Worm (Caenorhabditis elegans) whole organism, L3 larva: ENCODE results near the gene R13A1.10.
A peak's percentile ranks its signal among the peaks of the same experiment; 100 is the strongest.
"Not testable (repeated sequence)": the region's sequence is repeated elsewhere in the genome, so short reads cannot be mapped to it uniquely, and the experiment has no call there.

Experiments
- aly-2 ChIP-seq: fragments of 150-350 bp; optimal IDR thresholded peaks from 2 replicates; lab custom pipeline; 2014; ENCODE audit warnings: missing biosample characterization, missing genetic modification characterization
- ama-1 ChIP-seq: fragments of 150-350 bp; optimal IDR thresholded peaks from 2 replicates; lab custom pipeline; 2018
- ceh-16 ChIP-seq: sonication (generic microtip); optimal IDR thresholded peaks from 2 replicates; lab custom pipeline; 2017; ENCODE audit warnings: missing biosample characterization, missing genetic modification characterization
- ceh-28 ChIP-seq: fragments of 150-350 bp; optimal IDR thresholded peaks from 2 replicates; lab custom pipeline; 2014; ENCODE audit warnings: missing biosample characterization, missing genetic modification reagents, missing genetic modification characterization
- ceh-9 ChIP-seq: sonication (generic microtip); optimal IDR thresholded peaks from 2 replicates; lab custom pipeline; 2018; ENCODE audit warnings: missing biosample characterization, missing genetic modification characterization
- egl-27 ChIP-seq: sonication (generic microtip); optimal IDR thresholded peaks from 4 replicates; lab custom pipeline; 2017; ENCODE audit warnings: missing biosample characterization, missing genetic modification reagents, missing genetic modification characterization
- egl-5 ChIP-seq: fragments of 150-350 bp; optimal IDR thresholded peaks from 2 replicates; lab custom pipeline; 2017; ENCODE audit warnings: missing biosample characterization, missing genetic modification reagents, missing genetic modification characterization, inconsistent platforms
- fkh-2 ChIP-seq: fragments of 150-350 bp; optimal IDR thresholded peaks from 2 replicates; lab custom pipeline; 2014; ENCODE audit warnings: missing biosample characterization, missing genetic modification reagents, missing genetic modification characterization
- lin-15B ChIP-seq: fragments of 150-350 bp; optimal IDR thresholded peaks from 2 replicates; lab custom pipeline; 2014; ENCODE audit warnings: missing biosample characterization, missing genetic modification characterization
- mml-1 ChIP-seq: fragments of 150-350 bp; sonication (generic microtip); optimal IDR thresholded peaks from 3 replicates; lab custom pipeline; 2014; ENCODE audit warnings: missing biosample characterization, missing genetic modification characterization
- nfya-1 ChIP-seq: sonication (generic microtip); optimal IDR thresholded peaks from 2 replicates; lab custom pipeline; 2017; ENCODE audit warnings: missing genetic modification characterization, mild to moderate bottlenecking, missing compliant biosample characterization, antibody characterized with exemption, moderate library complexity; ENCODE audit not compliant: insufficient read depth
- nhr-11 ChIP-seq: fragments of 150-350 bp; optimal IDR thresholded peaks from 2 replicates; lab custom pipeline; 2014; ENCODE audit warnings: missing biosample characterization, missing genetic modification characterization
- nhr-12 ChIP-seq: fragments of 150-350 bp; optimal IDR thresholded peaks from 2 replicates; lab custom pipeline; 2014; ENCODE audit warnings: missing biosample characterization, missing genetic modification characterization
- nhr-237 ChIP-seq: fragments of 150-350 bp; optimal IDR thresholded peaks from 2 replicates; lab custom pipeline; 2014; ENCODE audit warnings: missing biosample characterization, missing genetic modification characterization
- nhr-28 ChIP-seq: fragments of 150-350 bp; optimal IDR thresholded peaks from 2 replicates; lab custom pipeline; 2014; ENCODE audit warnings: missing biosample characterization, missing genetic modification characterization
- nhr-43 ChIP-seq: sonication (generic microtip); optimal IDR thresholded peaks from 2 replicates; lab custom pipeline; 2016; ENCODE audit warnings: mild to moderate bottlenecking, missing genetic modification characterization, missing compliant biosample characterization; ENCODE audit not compliant: poor library complexity, severe bottlenecking
- nhr-67 ChIP-seq: fragments of 150-350 bp; optimal IDR thresholded peaks from 2 replicates; lab custom pipeline; 2014; ENCODE audit warnings: missing biosample characterization, missing genetic modification characterization
- nhr-76 ChIP-seq: fragments of 150-350 bp; sonication (generic microtip); optimal IDR thresholded peaks from 5 replicates; lab custom pipeline; 2014; ENCODE audit warnings: missing biosample characterization, missing genetic modification characterization
- nhr-77 ChIP-seq: fragments of 150-350 bp; optimal IDR thresholded peaks from 2 replicates; lab custom pipeline; 2014; ENCODE audit warnings: missing biosample characterization, missing genetic modification characterization
- pqm-1 ChIP-seq: fragments of 150-350 bp; optimal IDR thresholded peaks from 2 replicates; lab custom pipeline; 2017; ENCODE audit warnings: missing biosample characterization, missing genetic modification characterization, inconsistent platforms
- sea-2 ChIP-seq: fragments of 150-350 bp; sonication (generic microtip); optimal IDR thresholded peaks from 4 replicates; lab custom pipeline; 2014; ENCODE audit warnings: missing biosample characterization, missing genetic modification reagents, missing genetic modification characterization
- skn-1 ChIP-seq: fragments of 150-350 bp; optimal IDR thresholded peaks from 2 replicates; lab custom pipeline; 2014; ENCODE audit warnings: missing biosample characterization, missing genetic modification characterization
- snpc-4 ChIP-seq: fragments of 150-350 bp; optimal IDR thresholded peaks from 2 replicates; lab custom pipeline; 2014; ENCODE audit warnings: missing biosample characterization, missing genetic modification characterization
- unc-39 ChIP-seq: sonication (generic microtip); optimal IDR thresholded peaks from 4 replicates; lab custom pipeline; 2017; ENCODE audit warnings: missing biosample characterization, missing genetic modification characterization
- zag-1 ChIP-seq: fragments of 150-350 bp; optimal IDR thresholded peaks from 2 replicates; lab custom pipeline; 2014; ENCODE audit warnings: missing biosample characterization, missing genetic modification characterization
- ztf-11 ChIP-seq: fragments of 150-350 bp; optimal IDR thresholded peaks from 2 replicates; lab custom pipeline; 2014; ENCODE audit warnings: missing biosample characterization, missing genetic modification characterization

The R13A1.10 gene

ce11 chrIV:7254690-7255089 is 27.7 kb upstream of the R13A1.10 start, which contains the start of gene C06E4.5:
Gene C06E4.5, plus strand, starts transcription at chrIV:7254990.
- not testable (repeated sequence) for TF ChIP-seq nfya-1 (tag; lab: Kevin White, UChicago); mml-1 (tag; lab: Kevin White, UChicago); sea-2 (GFP tag; lab: Kevin White, UChicago)

- TF ChIP-seq pqm-1 (peak; percentile 25), nhr-77 (tag; lab: Kevin White, UChicago) (no peak), skn-1 (tag; lab: Kevin White, UChicago) (no peak), snpc-4 (tag; lab: Kevin White, UChicago) (peak; percentile 49)
Observed at ce11 chrIV:7253271-7253670, 26.3 kb upstream of the R13A1.10 start.

- TF ChIP-seq nhr-43 (tag; lab: Kevin White, UChicago) = no peak
- TF ChIP-seq pqm-1 = no peak
- no peak for TF ChIP-seq ceh-16
- TF ChIP-seq egl-5 (tag; lab: Kevin White, UChicago) = no peak
- no peak for TF ChIP-seq nhr-76 (tag; lab: Kevin White, UChicago)
- no peak for TF ChIP-seq nfya-1 (tag; lab: Kevin White, UChicago)
- no peak for TF ChIP-seq aly-2 (tag; lab: Kevin White, UChicago)
- no peak for TF ChIP-seq unc-39 (tag; lab: Kevin White, UChicago)
- TF ChIP-seq nhr-28 (tag; lab: Kevin White, UChicago) = no peak
- TF ChIP-seq ama-1 = no peak
- no peak for TF ChIP-seq ztf-11 (tag; lab: Kevin White, UChicago)
Observed at ce11 chrIV:7250158-7250557, 23.2 kb upstream of the R13A1.10 start, which contains the start of gene D2024.18. Gene D2024.18, plus strand, starts transcription at chrIV:7250458.

ce11 chrIV:7247243-7247642 is 20.3 kb upstream of the R13A1.10 start, which contains the start of gene D2024.1:
Gene D2024.1, plus strand, starts transcription at chrIV:7247543.
- not testable (repeated sequence) for TF ChIP-seq lin-15B, nhr-28, nhr-77 (tag; lab: Kevin White, UChicago)

ce11 chrIV:7246553-7246952 is 19.6 kb upstream of the R13A1.10 start, which contains the start of gene col-114:
Gene col-114, minus strand, starts transcription at chrIV:7246653.
- no peak for TF ChIP-seq fkh-2 (tag; lab: Kevin White, UChicago)
- no peak for TF ChIP-seq ceh-9 (tag; lab: Kevin White, UChicago)
- no peak for TF ChIP-seq unc-39 (tag; lab: Kevin White, UChicago)
- no peak for TF ChIP-seq nfya-1 (tag; lab: Kevin White, UChicago)
- TF ChIP-seq nhr-67 (tag; lab: Kevin White, UChicago) = no peak
- no peak for TF ChIP-seq nhr-237 (tag; lab: Kevin White, UChicago)
- no peak for TF ChIP-seq sea-2 (GFP tag; lab: Kevin White, UChicago)
- TF ChIP-seq egl-5 (tag; lab: Kevin White, UChicago) = no peak

- TF ChIP-seq nhr-237 (tag; lab: Kevin White, UChicago) = no peak
- TF ChIP-seq nhr-76 (tag; lab: Kevin White, UChicago) = no peak
- no peak for TF ChIP-seq egl-27 (tag; lab: Kevin White, UChicago)
- no peak for TF ChIP-seq nhr-12 (tag; lab: Kevin White, UChicago)
- TF ChIP-seq ceh-28 = no peak
- TF ChIP-seq snpc-4 (tag; lab: Kevin White, UChicago) = no peak
- TF ChIP-seq zag-1 (tag; lab: Kevin White, UChicago) = no peak
Observed at ce11 chrIV:7245592-7245991, 18.6 kb upstream of the R13A1.10 start.

ce11 chrIV:7243913-7244312 is 16.9 kb upstream of the R13A1.10 start, which contains the start of gene afmd-1:
Gene afmd-1, plus strand, starts transcription at chrIV:7244228.
- TF ChIP-seq nhr-11 = no peak
- TF ChIP-seq nhr-76 (tag; lab: Kevin White, UChicago) = peak; percentile 88
